Fruit fly (Drosophila melanogaster) whole organism, adult: ENCODE data around the gene CG32079.

ENCODE experiments used
- CG14711 ChIP-seq: fragments of 200-800 bp; sonication (Bioruptor generic); optimal IDR thresholded peaks from 2 replicates; lab custom pipeline; 2018; ENCODE audit warnings: missing biosample characterization, mild to moderate bottlenecking, missing genetic modification characterization, moderate library complexity
- CG5204 ChIP-seq: fragments of 200-800 bp; sonication (Bioruptor generic); optimal IDR thresholded peaks from 2 replicates; lab custom pipeline; 2016; ENCODE audit warnings: missing biosample characterization, missing genetic modification characterization
- Crg-1 ChIP-seq: fragments of 200-800 bp; sonication (Bioruptor generic); optimal IDR thresholded peaks from 2 replicates; lab custom pipeline; 2016; ENCODE audit warnings: missing biosample characterization, missing genetic modification characterization
- Hr96 ChIP-seq: fragments of 200-800 bp; sonication (Bioruptor generic); optimal IDR thresholded peaks from 2 replicates; lab custom pipeline; 2016; ENCODE audit warnings: missing biosample characterization, missing genetic modification characterization
- bab1 ChIP-seq: fragments of 200-800 bp; sonication (Bioruptor generic); optimal IDR thresholded peaks from 3 replicates; lab custom pipeline; 2019; ENCODE audit warnings: missing biosample characterization, mild to moderate bottlenecking, missing genetic modification characterization, moderate library complexity
- cic ChIP-seq: fragments of 200-800 bp; sonication (Bioruptor generic); optimal IDR thresholded peaks from 2 replicates; lab custom pipeline; 2017; ENCODE audit warnings: missing biosample characterization, mild to moderate bottlenecking, missing genetic modification characterization, moderate library complexity
- tj ChIP-seq: fragments of 200-800 bp; sonication (Bioruptor generic); optimal IDR thresholded peaks from 3 replicates; lab custom pipeline; 2017; ENCODE audit warnings: missing biosample characterization, mild to moderate bottlenecking, missing genetic modification characterization, moderate library complexity
- toe ChIP-seq: fragments of 200-800 bp; sonication (Bioruptor generic); optimal IDR thresholded peaks from 2 replicates; lab custom pipeline; 2016; ENCODE audit warnings: missing biosample characterization, missing genetic modification characterization

DNA sequence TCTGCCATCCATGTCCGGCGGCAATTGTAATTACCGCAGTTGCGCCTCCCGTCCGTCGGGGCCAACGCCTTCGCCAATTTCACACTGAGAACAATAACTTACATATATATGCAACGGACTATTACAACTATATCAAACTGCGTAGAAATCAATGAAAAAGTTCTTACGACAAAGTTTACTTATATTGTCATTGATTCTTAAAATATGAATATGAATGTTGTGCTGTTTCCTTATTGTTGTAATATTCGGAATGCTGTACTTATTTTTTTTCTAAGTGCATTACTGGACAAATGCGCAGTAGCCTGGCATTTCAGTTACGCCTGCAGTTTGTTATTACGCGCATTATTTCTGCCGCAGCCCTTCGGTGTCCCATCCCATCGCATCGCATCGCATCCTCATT, 47.9 kb upstream of the CG32079 start:
- TF ChIP-seq Crg-1 (GFP tag; lab: Kevin White, UChicago) (no peak), bab1 (no peak), Hr96 (GFP tag; lab: Kevin White, UChicago) (no peak), toe (GFP tag; lab: Kevin White, UChicago) (no peak), tj (GFP tag; lab: Kevin White, UChicago) (no peak), CG5204 (GFP tag; lab: Kevin White, UChicago) (no peak), cic (GFP tag; lab: Kevin White, UChicago) (no peak), CG14711 (tag; lab: Kevin White, UChicago) (no peak)
